Fruit fly (Drosophila melanogaster): Measurements from ENCODE around the gene Tsp86D.
A peak's percentile ranks its signal among the peaks of the same experiment; 100 is the strongest.

The Tsp86D gene

dm6 chr3R:10888633-10889519 lies 20.4 kb downstream of the Tsp86D start (continued):
- TF ChIP-seq CG17359 (tag; optimal IDR thresholded peaks at IDR 0.05), result peak; percentile 39
- peak; percentile 38 for TF ChIP-seq CG7556 (GFP tag; optimal IDR thresholded peaks at IDR 0.05)
- peak; percentile 37 for TF ChIP-seq shn (GFP tag; optimal IDR thresholded peaks at IDR 0.05)
- no peak for TF ChIP-seq CG8478 (optimal IDR thresholded peaks at IDR 0.05)
- peak; percentile 30; the same call in 1 of the 2 replicates for TF ChIP-seq ara (GFP tag; IDR thresholded peaks at IDR 0.05)
- TF ChIP-seq CG17186 (GFP tag; optimal IDR thresholded peaks at IDR 0.05), result no peak
- TF ChIP-seq CG13894 (tag; optimal IDR thresholded peaks at IDR 0.05), result peak; percentile 43
- TF ChIP-seq CG14710 (tag; optimal IDR thresholded peaks at IDR 0.05), result no peak
- peak; percentile 43; the same call in 1 of the 2 replicates for TF ChIP-seq Ada2b (GFP tag; IDR thresholded peaks at IDR 0.05)
- no peak for TF ChIP-seq CG1647 (GFP tag; optimal IDR thresholded peaks at IDR 0.05)
- peak; percentile 40; the same call in 1 of the 2 replicates for TF ChIP-seq onecut (GFP tag; IDR thresholded peaks at IDR 0.05)
- TF ChIP-seq CG12104 (GFP tag; optimal IDR thresholded peaks at IDR 0.05), result no peak
- TF ChIP-seq CG6175 (GFP tag; IDR thresholded peaks at IDR 0.05), result no peak; the same call in 2 of the 3 replicates
- TF ChIP-seq CG10959 (GFP tag; IDR thresholded peaks at IDR 0.05), result no peak
- TF ChIP-seq peb (GFP tag; IDR thresholded peaks at IDR 0.05), result no peak
- no peak for TF ChIP-seq bcd (GFP tag; optimal IDR thresholded peaks at IDR 0.05)
- peak; percentile 48 for TF ChIP-seq HLH3B (GFP tag; IDR thresholded peaks at IDR 0.05)
- TF ChIP-seq CG3407 (GFP tag; optimal IDR thresholded peaks at IDR 0.05), result no peak
- peak; percentile 7 for TF ChIP-seq CG30403 (GFP tag; optimal IDR thresholded peaks at IDR 0.05)
- no peak for TF ChIP-seq chn (GFP tag; optimal IDR thresholded peaks at IDR 0.05)
- TF ChIP-seq prd (optimal IDR thresholded peaks at IDR 0.05), result no peak
- TF ChIP-seq prd (GFP tag; IDR thresholded peaks at IDR 0.05), result peak; percentile 41; the same call in 1 of the 3 replicates
- no peak for TF ChIP-seq CG33213 (GFP tag; optimal IDR thresholded peaks at IDR 0.05)
- no peak for TF ChIP-seq abd-A (tag; optimal IDR thresholded peaks at IDR 0.05)
- TF ChIP-seq grau (tag; optimal IDR thresholded peaks at IDR 0.05), result peak; percentile 26
- TF ChIP-seq BtbVII (GFP tag; optimal IDR thresholded peaks at IDR 0.05), result peak; percentile 33
- TF ChIP-seq HLH54F (GFP tag; optimal IDR thresholded peaks at IDR 0.05), result no peak
- 0 out of 2 replicates have a peak, but pooled peaks have one; percentile 25 for TF ChIP-seq H2.0 (GFP tag; IDR thresholded peaks at IDR 0.05)
- TF ChIP-seq CG10543 (GFP tag; optimal IDR thresholded peaks at IDR 0.05), result peak; percentile 33
- TF ChIP-seq chinmo (GFP tag; IDR thresholded peaks at IDR 0.05; ENCODE audit: partially characterized antibody), result peak; percentile 98
- TF ChIP-seq CG1529 (GFP tag; optimal IDR thresholded peaks at IDR 0.05), result no peak
- peak; percentile 58 for TF ChIP-seq CG3995 (GFP tag; optimal IDR thresholded peaks at IDR 0.05)
- no peak for TF ChIP-seq E2f2 (GFP tag; IDR thresholded peaks at IDR 0.05)
- TF ChIP-seq Max (GFP tag; optimal IDR thresholded peaks at IDR 0.05), result no peak
- TF ChIP-seq CG5953 (GFP tag; IDR thresholded peaks at IDR 0.05), result no peak
- TF ChIP-seq hb (GFP tag; IDR thresholded peaks at IDR 0.05; ENCODE audit: partially characterized antibody), result no peak

DNA sequence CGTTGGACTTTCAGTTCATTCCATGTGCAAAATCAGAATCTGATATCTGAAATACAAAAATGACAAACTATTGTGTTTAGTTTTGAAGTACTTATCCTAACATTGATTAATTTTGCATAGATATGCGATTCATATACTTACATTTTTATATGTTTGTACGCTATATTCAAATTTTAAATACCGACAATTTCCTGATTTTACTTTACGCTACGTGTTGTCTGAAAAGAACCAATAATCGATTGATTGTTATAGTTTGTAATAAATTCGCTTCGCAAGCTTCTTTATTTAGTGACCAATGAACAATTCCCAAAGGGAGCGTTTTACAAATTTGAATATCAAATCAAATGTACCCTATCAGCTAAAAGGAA lies 21.0 kb downstream of the Tsp86D start, which contains the start of gene Ak3:
Gene Ak3 (minus strand): TSS at position 69 of the 368 bp plus-strand sequence.
- TF ChIP-seq sens (GFP tag) (peak; percentile 43), CoRest (tag; optimal IDR thresholded peaks at IDR 0.05) (no peak), unc-4 (GFP tag; IDR thresholded peaks at IDR 0.05; ENCODE audit: partially characterized antibody) (0 out of 2 replicates have a peak, but pooled peaks have one; percentile 3)

Data from whole organism, embryonic.